Worm (Caenorhabditis elegans) whole organism, L4 larva: ENCODE data around the gene W04D12.1.

Experiments used
- ama-1 ChIP-seq: fragments of 150-350 bp; optimal IDR thresholded peaks from 2 replicates; lab custom pipeline; 2014; ENCODE audit warnings: inconsistent platforms, mixed read lengths
- ceh-62 ChIP-seq: sonication (generic microtip); optimal IDR thresholded peaks from 2 replicates; lab custom pipeline; 2017; ENCODE audit warnings: missing biosample characterization, missing genetic modification characterization
- egl-27 ChIP-seq: sonication (generic microtip); optimal IDR thresholded peaks from 3 replicates; lab custom pipeline; 2017; ENCODE audit warnings: missing biosample characterization, missing genetic modification reagents, missing genetic modification characterization
- hif-1 ChIP-seq, 2 experiments: sonication (generic microtip); optimal IDR thresholded peaks; 2 replicates each; lab custom pipeline; 2016 to 2017; ENCODE audit warnings: missing compliant biosample characterization in 2 of 2, missing genetic modification characterization in 2 of 2, missing genetic modification reagents in 2 of 2, missing genotype in 2 of 2, mild to moderate bottlenecking in 1 of 2
- nhr-41 ChIP-seq: fragments of 200-800 bp; sonication (Bioruptor generic); IDR thresholded peaks from 2 replicates; pipeline ENCODE4 v1.3.6; 2022; ENCODE audit warnings: missing genetic modification reagents, missing genetic modification characterization, missing compliant biosample characterization
- nhr-76 ChIP-seq: fragments of 150-350 bp; optimal IDR thresholded peaks from 2 replicates; lab custom pipeline; 2014; ENCODE audit warnings: missing biosample characterization, missing genetic modification characterization
- nhr-77 ChIP-seq: fragments of 150-350 bp; optimal IDR thresholded peaks from 2 replicates; lab custom pipeline; 2014; ENCODE audit warnings: missing biosample characterization, missing genetic modification characterization
- skn-1 ChIP-seq: fragments of 150-350 bp; optimal IDR thresholded peaks from 2 replicates; lab custom pipeline; 2014; ENCODE audit warnings: missing biosample characterization, missing genetic modification characterization
- spr-1 ChIP-seq: sonication (generic microtip); optimal IDR thresholded peaks from 2 replicates; lab custom pipeline; 2016; ENCODE audit warnings: mild to moderate bottlenecking, missing genetic modification characterization, missing compliant biosample characterization
- unc-130 ChIP-seq: sonication (generic microtip); optimal IDR thresholded peaks from 2 replicates; lab custom pipeline; 2016; ENCODE audit warnings: missing genetic modification reagents, missing genetic modification characterization, missing compliant biosample characterization
- unc-62 ChIP-seq, 3 experiments: fragments of 150-350 bp in 1 of 3; sonication (generic microtip); optimal IDR thresholded peaks in 2 of 3; peaks in 1 of 3; 1 replicate in 1 of 3; 2 replicates in 2 of 3; lab custom pipeline; 2014 to 2017; ENCODE audit warnings: missing biosample characterization in 3 of 3, missing genetic modification characterization in 3 of 3, missing genetic modification reagents in 3 of 3, missing genotype in 1 of 3

DNA sequence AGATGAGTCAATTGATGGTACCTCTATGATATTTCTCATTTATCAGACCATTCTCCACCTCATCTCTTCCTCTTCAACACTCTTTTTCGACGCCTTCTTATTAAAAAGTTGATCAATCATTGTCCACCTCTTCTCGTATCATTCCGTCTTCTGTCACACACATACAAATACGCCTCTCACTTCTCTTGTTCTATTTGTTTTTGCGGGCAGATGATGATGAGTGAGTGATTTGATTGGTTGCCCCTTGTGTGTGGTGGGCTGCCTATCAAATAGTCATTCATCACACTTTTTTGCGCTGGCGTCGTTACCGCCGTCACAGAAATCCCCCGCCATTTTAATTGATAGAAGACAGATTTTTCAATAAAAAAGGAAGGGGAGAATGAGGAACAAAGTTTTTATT, 24.1 kb upstream of the W04D12.1 start:
- TF ChIP-seq unc-62 (GFP tag; optimal IDR thresholded peaks at IDR 0.05 in 1 of 2; lab: Kevin White, UChicago) (peak in 1 of 2 experiments; percentile 60), unc-62 (tag; optimal IDR thresholded peaks at IDR 0.05; lab: Kevin White, UChicago) (no peak), ceh-62 (tag; lab: Kevin White, UChicago) (no peak), nhr-41 (GFP tag; lab: Robert Waterston, UW) (no peak), nhr-77 (no peak), skn-1 (tag; lab: Kevin White, UChicago) (no peak), hif-1 (tag; optimal IDR thresholded peaks at IDR 0.05; lab: Kevin White, UChicago) (no peak), ama-1 (lab: Kevin White, UChicago) (no peak), unc-130 (GFP tag; lab: Kevin White, UChicago) (no peak), nhr-76 (tag; lab: Kevin White, UChicago) (no peak), egl-27 (tag; lab: Kevin White, UChicago) (no peak), spr-1 (tag; lab: Kevin White, UChicago) (no peak)
